Fruit fly (Drosophila melanogaster) whole organism, embryonic: ENCODE data around the gene CG14442.

Experiments
- Ada2b ChIP-seq: fragments of 200-800 bp; sonication (Bioruptor generic); IDR thresholded peaks from 2 replicates; pipeline ENCODE4 v1.3.6; 2022; ENCODE audit warnings: missing biosample characterization, missing genetic modification characterization
- Awh ChIP-seq: fragments of 200-800 bp; sonication (Bioruptor generic); IDR thresholded peaks from 2 replicates; pipeline ENCODE4, ENCODE4 v1.3.6; 2022; ENCODE audit warnings: missing biosample characterization, missing genetic modification characterization
- CG10274 ChIP-seq: fragments of 200-800 bp; sonication (Bioruptor generic); optimal IDR thresholded peaks from 3 replicates; lab custom pipeline; 2017; ENCODE audit warnings: missing biosample characterization, mild to moderate bottlenecking, missing genetic modification characterization
- CG12155 ChIP-seq: fragments of 200-800 bp; sonication (Bioruptor generic); optimal IDR thresholded peaks from 3 replicates; lab custom pipeline; 2016; ENCODE audit warnings: missing biosample characterization, missing genetic modification characterization
- CG14441 ChIP-seq: fragments of 200-800 bp; sonication (Bioruptor generic); IDR thresholded peaks from 2 replicates; pipeline ENCODE4 v1.3.6; 2022; ENCODE audit warnings: missing biosample characterization, missing genetic modification characterization
- CG14667 ChIP-seq: fragments of 200-800 bp; sonication (Bioruptor generic); IDR thresholded peaks from 2 replicates; pipeline ENCODE4 v1.3.6; 2022; ENCODE audit warnings: missing biosample characterization, missing genetic modification characterization
- CG14860 ChIP-seq: fragments of 200-800 bp; sonication (Bioruptor generic); IDR thresholded peaks from 3 replicates; pipeline ENCODE4 v1.3.6; 2022; ENCODE audit warnings: missing biosample characterization, missing genetic modification characterization; ENCODE audit not compliant: partially characterized antibody
- CG15011 ChIP-seq: fragments of 200-800 bp; sonication (Bioruptor generic); optimal IDR thresholded peaks from 3 replicates; lab custom pipeline; 2018; ENCODE audit warnings: missing biosample characterization, mild to moderate bottlenecking, missing genetic modification characterization
- CG1647 ChIP-seq: fragments of 200-800 bp; sonication (Bioruptor generic); optimal IDR thresholded peaks from 3 replicates; lab custom pipeline; 2016; ENCODE audit warnings: missing biosample characterization, missing genetic modification characterization
- CG17802 ChIP-seq: fragments of 200-800 bp; sonication (Bioruptor generic); optimal IDR thresholded peaks from 2 replicates; lab custom pipeline; 2018; ENCODE audit warnings: missing biosample characterization, mild to moderate bottlenecking, missing genetic modification characterization, moderate library complexity
- CG18011 ChIP-seq: fragments of 200-800 bp; sonication (Bioruptor generic); optimal IDR thresholded peaks from 2 replicates; lab custom pipeline; 2017; ENCODE audit warnings: missing biosample characterization, missing genetic modification characterization, mild to moderate bottlenecking, moderate library complexity, missing genotype
- CG2678 ChIP-seq: fragments of 200-800 bp; sonication (Bioruptor generic); optimal IDR thresholded peaks from 3 replicates; lab custom pipeline; 2019; ENCODE audit warnings: missing biosample characterization, mild to moderate bottlenecking, missing genetic modification characterization, moderate library complexity
- CG31224 ChIP-seq: fragments of 200-800 bp; sonication (Bioruptor generic); IDR thresholded peaks from 2 replicates; pipeline ENCODE4 v1.3.6; 2022; ENCODE audit warnings: missing biosample characterization, missing genetic modification characterization
- CG31365 ChIP-seq: fragments of 200-800 bp; sonication (Bioruptor generic); optimal IDR thresholded peaks from 2 replicates; lab custom pipeline; 2018; ENCODE audit warnings: missing biosample characterization, mild to moderate bottlenecking, missing genetic modification characterization
- CG32767 ChIP-seq: fragments of 200-800 bp; sonication (Bioruptor generic); IDR thresholded peaks from 2 replicates; pipeline ENCODE4 v1.3.6; 2022; ENCODE audit warnings: missing biosample characterization, missing genetic modification characterization
- CG34376 ChIP-seq: fragments of 200-800 bp; sonication (Bioruptor generic); optimal IDR thresholded peaks from 2 replicates; lab custom pipeline; 2018; ENCODE audit warnings: missing biosample characterization, mild to moderate bottlenecking, missing genetic modification characterization
- CG3847 ChIP-seq: fragments of 200-800 bp; sonication (Bioruptor generic); IDR thresholded peaks from 2 replicates; pipeline ENCODE4 v1.3.6; 2022; ENCODE audit warnings: missing biosample characterization, missing genetic modification characterization
- CG4707 ChIP-seq: fragments of 200-800 bp; sonication (Bioruptor generic); optimal IDR thresholded peaks from 2 replicates; lab custom pipeline; 2018; ENCODE audit warnings: missing biosample characterization, mild to moderate bottlenecking, missing genetic modification characterization, moderate library complexity
- CG5245 ChIP-seq: fragments of 200-800 bp; sonication (Bioruptor generic); optimal IDR thresholded peaks from 3 replicates; lab custom pipeline; 2016; ENCODE audit warnings: missing biosample characterization, missing genetic modification characterization
- CG6683 ChIP-seq: fragments of 200-800 bp; sonication (Bioruptor generic); optimal IDR thresholded peaks from 2 replicates; lab custom pipeline; 2017; ENCODE audit warnings: missing biosample characterization, mild to moderate bottlenecking, missing genetic modification characterization, missing genetic modification reagents
- CG6854 ChIP-seq: fragments of 200-800 bp; sonication (Bioruptor generic); optimal IDR thresholded peaks from 3 replicates; lab custom pipeline; 2017; ENCODE audit warnings: missing biosample characterization, mild to moderate bottlenecking, missing genetic modification characterization
- CG7987 ChIP-seq: fragments of 200-800 bp; sonication (Bioruptor generic); optimal IDR thresholded peaks from 2 replicates; lab custom pipeline; 2018; ENCODE audit warnings: missing biosample characterization, mild to moderate bottlenecking, missing genetic modification characterization, moderate library complexity
- CG8388 ChIP-seq: fragments of 200-800 bp; sonication (Bioruptor generic); optimal IDR thresholded peaks from 2 replicates; lab custom pipeline; 2019; ENCODE audit warnings: missing biosample characterization, mild to moderate bottlenecking, missing genetic modification characterization, moderate library complexity
- CG9727 ChIP-seq: fragments of 200-800 bp; sonication (Bioruptor generic); optimal IDR thresholded peaks from 3 replicates; lab custom pipeline; 2017; ENCODE audit warnings: missing biosample characterization, mild to moderate bottlenecking, missing genetic modification characterization
- CG9817 ChIP-seq: fragments of 200-800 bp; sonication (Bioruptor generic); optimal IDR thresholded peaks from 2 replicates; lab custom pipeline; 2018; ENCODE audit warnings: missing biosample characterization, mild to moderate bottlenecking, missing genetic modification characterization, moderate library complexity
- Dip2 ChIP-seq: fragments of 200-800 bp; sonication (Bioruptor generic); IDR thresholded peaks from 2 replicates; pipeline ENCODE4 v1.3.6; 2022; ENCODE audit warnings: missing biosample characterization, missing genetic modification characterization
- Elba2 ChIP-seq: fragments of 200-800 bp; sonication (Bioruptor generic); optimal IDR thresholded peaks from 3 replicates; lab custom pipeline; 2016; ENCODE audit warnings: missing biosample characterization, missing genetic modification characterization
- Fer1 ChIP-seq: fragments of 200-800 bp; sonication (Bioruptor generic); optimal IDR thresholded peaks from 2 replicates; lab custom pipeline; 2017; ENCODE audit warnings: missing biosample characterization, mild to moderate bottlenecking, missing genetic modification characterization
- Hand ChIP-seq: fragments of 200-800 bp; sonication (Bioruptor generic); optimal IDR thresholded peaks from 2 replicates; lab custom pipeline; 2017; ENCODE audit warnings: mild to moderate bottlenecking, missing biosample characterization, missing genetic modification reagents, missing genetic modification characterization
- Med ChIP-seq: fragments of 200-800 bp; sonication (Bioruptor generic); peaks from one replicate; lab custom pipeline; 2016; ENCODE audit warnings: missing biosample characterization, missing genetic modification characterization, mild to moderate bottlenecking, inconsistent platforms, moderate library complexity
- Rfx ChIP-seq: fragments of 200-800 bp; sonication (Bioruptor generic); IDR thresholded peaks from 2 replicates; pipeline ENCODE4 v1.3.6; 2022; ENCODE audit warnings: missing biosample characterization, missing genetic modification characterization
- Side ChIP-seq: fragments of 200-800 bp; sonication (Bioruptor generic); optimal IDR thresholded peaks from 2 replicates; lab custom pipeline; 2016; ENCODE audit warnings: missing biosample characterization, missing genetic modification characterization
- Sox100B ChIP-seq: fragments of 200-800 bp; sonication (Bioruptor generic); optimal IDR thresholded peaks from 3 replicates; lab custom pipeline; 2018; ENCODE audit warnings: missing biosample characterization, mild to moderate bottlenecking, missing genetic modification characterization
- Xrp1 ChIP-seq: fragments of 200-800 bp; sonication (Bioruptor generic); IDR thresholded peaks from 2 replicates; pipeline ENCODE4 v1.3.6; 2022; ENCODE audit warnings: missing biosample characterization, missing genetic modification characterization
- YL-1 ChIP-seq: fragments of 200-800 bp; sonication (Bioruptor generic); optimal IDR thresholded peaks from 3 replicates; lab custom pipeline; 2017; ENCODE audit warnings: missing biosample characterization, mild to moderate bottlenecking, missing genetic modification characterization
- cad ChIP-seq: fragments of >200 bp; optimal IDR thresholded peaks from 2 replicates; lab custom pipeline; 2017; ENCODE audit warnings: missing biosample characterization, missing genetic modification characterization
- ci ChIP-seq: fragments of 200-800 bp; sonication (Bioruptor generic); IDR thresholded peaks from 3 replicates; pipeline ENCODE4 v1.3.6; 2022; ENCODE audit warnings: missing biosample characterization, missing genetic modification characterization
- crol ChIP-seq: fragments of 200-800 bp; sonication (Bioruptor generic); IDR thresholded peaks from 2 replicates; pipeline ENCODE4 v1.3.6; 2022; ENCODE audit warnings: missing biosample characterization, missing genetic modification characterization
- eyg ChIP-seq: fragments of 200-800 bp; sonication (Bioruptor generic); optimal IDR thresholded peaks from 3 replicates; lab custom pipeline; 2016; ENCODE audit warnings: missing biosample characterization, missing genetic modification characterization
- kni ChIP-seq: fragments of 200-800 bp; sonication (Bioruptor generic); optimal IDR thresholded peaks from 3 replicates; lab custom pipeline; 2017; ENCODE audit warnings: mild to moderate bottlenecking, missing biosample characterization, missing genetic modification reagents, missing genetic modification characterization
- mirr ChIP-seq: fragments of 200-800 bp; sonication (Bioruptor generic); optimal IDR thresholded peaks from 3 replicates; lab custom pipeline; 2018; ENCODE audit warnings: missing biosample characterization, mild to moderate bottlenecking, missing genetic modification characterization
- row ChIP-seq: fragments of 200-800 bp; sonication (Bioruptor generic); IDR thresholded peaks from 3 replicates; pipeline ENCODE4 v1.3.6; 2022; ENCODE audit warnings: missing biosample characterization, missing genetic modification characterization
- sd ChIP-seq: fragments of 200-800 bp; sonication (Bioruptor generic); optimal IDR thresholded peaks from 3 replicates; lab custom pipeline; 2018; ENCODE audit warnings: missing biosample characterization, mild to moderate bottlenecking, missing genetic modification characterization, moderate library complexity
- shn ChIP-seq: fragments of 200-800 bp; sonication (Bioruptor generic); optimal IDR thresholded peaks from 3 replicates; lab custom pipeline; 2016; ENCODE audit warnings: missing biosample characterization, missing genetic modification characterization
- tap ChIP-seq: fragments of 200-800 bp; optimal IDR thresholded peaks from 3 replicates; lab custom pipeline; 2019; ENCODE audit warnings: missing biosample characterization, mild to moderate bottlenecking, missing genetic modification characterization, moderate library complexity
- z ChIP-seq: fragments of 200-800 bp; sonication (Bioruptor generic); IDR thresholded peaks from 3 replicates; pipeline ENCODE4 v1.3.6; 2022; ENCODE audit warnings: missing biosample characterization, missing genetic modification characterization

CG14442 gene

DNA sequence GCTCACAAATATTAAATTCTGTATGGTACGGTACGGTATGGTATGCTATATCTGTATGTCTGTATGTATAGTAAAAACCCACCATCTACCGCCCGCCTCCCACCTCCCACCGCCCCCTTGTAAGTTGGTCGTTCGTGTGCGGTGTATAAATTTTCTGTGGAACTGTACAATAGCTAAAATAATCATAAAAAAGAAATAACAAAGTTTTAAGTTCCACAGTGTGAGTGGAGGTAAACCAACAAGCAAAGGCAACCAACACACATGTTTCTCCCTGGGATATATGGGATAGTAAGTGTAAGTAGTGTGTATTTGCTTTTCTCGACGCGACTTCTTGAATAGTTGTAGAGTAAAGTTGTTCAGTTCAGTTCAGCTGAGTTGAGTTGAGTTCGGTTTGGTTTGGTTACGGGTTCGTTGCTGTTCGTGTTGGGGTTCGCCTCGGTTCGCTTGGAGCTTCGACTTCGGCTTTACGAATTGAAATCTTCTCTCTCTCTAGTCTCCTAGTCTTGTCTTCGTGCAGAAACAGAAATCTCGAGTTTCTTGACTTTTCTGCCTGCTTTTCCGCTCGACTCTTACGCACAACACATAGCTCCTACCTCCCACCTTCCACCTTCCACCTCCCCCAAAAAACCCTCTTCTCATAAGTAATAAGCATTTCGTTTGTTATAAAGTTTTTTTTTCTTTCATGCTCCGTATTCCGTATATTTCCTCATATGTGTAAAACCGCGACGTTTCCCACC lies 11.9 kb upstream of the CG14442 start (continued):
- TF ChIP-seq CG2678 (tag; lab: Kevin White, UChicago): peak; percentile 22
- peak; percentile 83 for TF ChIP-seq CG8388 (GFP tag; lab: Kevin White, UChicago)
- TF ChIP-seq Dip2 (GFP tag; lab: Robert Waterston, UW): no peak
- no peak for TF ChIP-seq CG34376 (GFP tag; lab: Kevin White, UChicago)
- TF ChIP-seq YL-1: no peak
- no peak for TF ChIP-seq z (GFP tag; lab: Robert Waterston, UW)
- no peak for TF ChIP-seq Side (GFP tag; lab: Kevin White, UChicago)
- TF ChIP-seq CG12155: no peak
- no peak for TF ChIP-seq CG3847
- no peak for TF ChIP-seq Ada2b (GFP tag; lab: Robert Waterston, UW)
- peak; percentile 41 for TF ChIP-seq CG14441
- no peak for TF ChIP-seq row (GFP tag; lab: Robert Waterston, UW)
- TF ChIP-seq CG7987 (GFP tag; lab: Kevin White, UChicago): no peak
- TF ChIP-seq CG9817 (tag; lab: Kevin White, UChicago): no peak
- no peak for TF ChIP-seq eyg (GFP tag; lab: Kevin White, UChicago)
- TF ChIP-seq CG1647 (GFP tag; lab: Kevin White, UChicago): no peak
- TF ChIP-seq CG5245 (GFP tag; lab: Kevin White, UChicago): no peak
- TF ChIP-seq CG6683 (GFP tag; lab: Kevin White, UChicago): no peak
- TF ChIP-seq CG17802 (tag; lab: Kevin White, UChicago): no peak
- TF ChIP-seq CG6854 (GFP tag; lab: Kevin White, UChicago): no peak
- TF ChIP-seq CG10274: no peak
- TF ChIP-seq ci (GFP tag; lab: Robert Waterston, UW): no peak
- no peak for TF ChIP-seq CG14860 (GFP tag; lab: Robert Waterston, UW)
- TF ChIP-seq CG14667 (GFP tag; lab: Robert Waterston, UW): no peak
- no peak for TF ChIP-seq CG15011 (GFP tag; lab: Kevin White, UChicago)
- TF ChIP-seq CG18011 (GFP tag; lab: Kevin White, UChicago): no peak
- TF ChIP-seq Elba2 (GFP tag; lab: Kevin White, UChicago): no peak
- no peak for TF ChIP-seq CG9727 (GFP tag; lab: Kevin White, UChicago)
- no peak for TF ChIP-seq Hand (GFP tag; lab: Kevin White, UChicago)
- no peak for TF ChIP-seq CG31365
- no peak for TF ChIP-seq CG31224 (GFP tag; lab: Robert Waterston, UW)
- TF ChIP-seq mirr (GFP tag; lab: Kevin White, UChicago): peak; percentile 59
- peak; percentile 74 for TF ChIP-seq crol (GFP tag; lab: Robert Waterston, UW)
- TF ChIP-seq kni (GFP tag; lab: Kevin White, UChicago): peak; percentile 39
- TF ChIP-seq Xrp1: no peak
- TF ChIP-seq sd (tag; lab: Kevin White, UChicago): peak; percentile 36
- peak; percentile 6 for TF ChIP-seq Med
- TF ChIP-seq Sox100B (GFP tag; lab: Kevin White, UChicago): no peak
- no peak for TF ChIP-seq CG32767 (GFP tag; lab: Robert Waterston, UW)
- peak; percentile 31 for TF ChIP-seq Fer1
- no peak for TF ChIP-seq Rfx (GFP tag; lab: Robert Waterston, UW)
- no peak for TF ChIP-seq CG4707 (GFP tag; lab: Kevin White, UChicago)
- TF ChIP-seq Awh (GFP tag; lab: Robert Waterston, UW): no peak
- TF ChIP-seq tap: no peak
- no peak for TF ChIP-seq cad
- no peak for TF ChIP-seq shn
